Fruit fly (Drosophila melanogaster) Kc167 (cell line): ENCODE measurements around the gene CG15458.
"Not testable (repeated sequence)": the region's sequence is repeated elsewhere in the genome, so short reads cannot be mapped to it uniquely, and the experiment has no call there.

Experiments
- Myc ChIP-seq: fragments of >200 bp; optimal IDR thresholded peaks from 2 replicates; lab custom pipeline; 2017; ENCODE audit warnings: missing external identifiers
- Sin3A ChIP-seq: fragments of >200 bp; optimal IDR thresholded peaks from 2 replicates; lab custom pipeline; 2018; ENCODE audit warnings: missing external identifiers
- h ChIP-seq: fragments of >200 bp; optimal IDR thresholded peaks from 3 replicates; lab custom pipeline; 2018; ENCODE audit warnings: missing external identifiers
- insv ChIP-seq: fragments of >200 bp; optimal IDR thresholded peaks from 3 replicates; lab custom pipeline; 2018; ENCODE audit warnings: missing external identifiers
- psq ChIP-seq: fragments of >200 bp; optimal IDR thresholded peaks from 2 replicates; lab custom pipeline; 2017; ENCODE audit warnings: missing external identifiers
- ttk ChIP-seq: sonication (Bioruptor generic); optimal IDR thresholded peaks from 2 replicates; lab custom pipeline; 2017; ENCODE audit warnings: missing external identifiers

DNA sequence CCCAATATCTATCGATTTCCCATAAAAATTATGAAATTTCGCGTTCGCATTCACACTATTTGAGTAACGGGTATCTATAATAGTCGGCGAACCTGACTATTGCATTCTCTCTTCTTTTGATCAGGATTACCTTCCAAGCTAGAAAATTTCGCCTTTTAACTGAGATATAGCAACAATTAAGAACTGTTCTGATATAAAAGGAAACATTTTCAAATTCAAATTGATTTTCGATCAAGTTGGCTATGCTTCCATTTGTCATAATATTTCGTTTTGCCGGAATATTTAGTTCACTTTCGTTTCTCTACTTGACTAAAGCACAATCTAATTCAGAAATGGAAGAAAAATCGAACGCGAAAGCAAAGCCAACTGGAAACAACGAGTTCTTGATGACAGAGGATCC, 32.1 kb upstream of the CG15458 start, which contains the start of gene CG42578:
- TF ChIP-seq h, psq, ttk, Myc, Sin3A, insv (lab: Kevin White, UChicago): not testable (repeated sequence)
